Fruit fly (Drosophila melanogaster): Measurements from ENCODE around the gene CG17328.

dm6 chr2L:16281419-16282076 lies 18.2 kb upstream of the CG17328 start:
- TF ChIP-seq h (optimal IDR thresholded peaks at IDR 0.05): no peak
- TF ChIP-seq psq (optimal IDR thresholded peaks at IDR 0.05): no peak
- TF ChIP-seq insv (optimal IDR thresholded peaks at IDR 0.05): no peak
- no peak for TF ChIP-seq Sin3A (optimal IDR thresholded peaks at IDR 0.05)
- TF ChIP-seq Myc (optimal IDR thresholded peaks at IDR 0.05): no peak

All from Kc167 (cell line).